Worm (Caenorhabditis elegans): ENCODE measurements around the gene ZK512.4.

ce11 chrIII:9101212-9101611 is 43.9 kb upstream of the ZK512.4 start, which contains the start of gene ZK507.1:
- no peak for TF ChIP-seq ztf-11 (tag; optimal IDR thresholded peaks at IDR 0.05)
- no peak for TF ChIP-seq blmp-1 (tag; optimal IDR thresholded peaks at IDR 0.05; ENCODE audit: insufficient read depth)
- no peak for TF ChIP-seq elt-3 (tag; optimal IDR thresholded peaks at IDR 0.05)
- no peak for TF ChIP-seq ceh-16 (tag; optimal IDR thresholded peaks at IDR 0.05)
- TF ChIP-seq fos-1 (tag; optimal IDR thresholded peaks at IDR 0.05): no peak
- TF ChIP-seq lin-13 (GFP tag; optimal IDR thresholded peaks at IDR 0.05): no peak
- no peak for TF ChIP-seq lsy-2 (tag; optimal IDR thresholded peaks at IDR 0.05)
- TF ChIP-seq aly-2 (tag; optimal IDR thresholded peaks at IDR 0.05): no peak
- TF ChIP-seq alr-1 (tag; optimal IDR thresholded peaks at IDR 0.05): no peak
- no peak for TF ChIP-seq lin-11 (tag; optimal IDR thresholded peaks at IDR 0.05)
- TF ChIP-seq egl-27 (tag; optimal IDR thresholded peaks at IDR 0.05): no peak
- TF ChIP-seq nhr-11 (tag; optimal IDR thresholded peaks at IDR 0.05): no peak
- no peak for TF ChIP-seq nhr-25 (tag; optimal IDR thresholded peaks at IDR 0.05)
- no peak for TF ChIP-seq mab-5 (tag; optimal IDR thresholded peaks at IDR 0.05)
